Fruit fly (Drosophila melanogaster): ENCODE measurements around the gene CG6013.
A peak's percentile ranks its signal among the peaks of the same experiment; 100 is the strongest.

Gene CG6013

DNA sequence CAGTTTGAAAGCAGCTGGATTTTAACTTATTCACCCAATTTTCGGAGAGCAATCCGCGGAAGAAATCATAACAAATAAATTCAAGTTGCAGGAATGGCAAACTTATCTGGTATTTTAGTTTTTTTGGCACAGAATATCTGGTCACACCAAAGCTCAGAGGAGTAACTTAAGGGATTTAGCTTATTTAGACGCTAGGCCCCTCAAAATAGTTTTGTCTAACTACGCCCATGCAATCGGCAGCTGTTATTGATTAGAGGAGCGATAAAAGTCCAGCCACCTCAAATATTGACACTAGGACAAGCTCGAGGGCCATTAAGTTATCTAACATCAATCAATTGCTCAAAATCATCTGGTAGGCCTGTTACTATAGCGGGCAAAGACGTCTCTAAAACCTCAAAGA lies 2.5 kb upstream of the CG6013 start, which contains the start of the genes GatA and P5cr (continued):
- peak; percentile 82 for TF ChIP-seq CG34376 (GFP tag; optimal IDR thresholded peaks at IDR 0.05)
- no peak for TF ChIP-seq kni (GFP tag; optimal IDR thresholded peaks at IDR 0.05)
- no peak; the same call in 1 of the 2 replicates for TF ChIP-seq amos (GFP tag; IDR thresholded peaks at IDR 0.05; ENCODE audit: partially characterized antibody)
- TF ChIP-seq CG2202 (tag; optimal IDR thresholded peaks at IDR 0.05) = no peak
- no peak for TF ChIP-seq Lhr (GFP tag; optimal IDR thresholded peaks at IDR 0.05)
- TF ChIP-seq CG12769 (tag; optimal IDR thresholded peaks at IDR 0.05) = peak; percentile 96
- TF ChIP-seq CG10209 (GFP tag; optimal IDR thresholded peaks at IDR 0.05) = peak; percentile 75
- TF ChIP-seq Sin3A (optimal IDR thresholded peaks at IDR 0.05) = no peak
- TF ChIP-seq Six4 (GFP tag; optimal IDR thresholded peaks at IDR 0.05) = peak; percentile 72
- no peak for TF ChIP-seq lov (optimal IDR thresholded peaks at IDR 0.05)
- TF ChIP-seq lov (GFP tag; IDR thresholded peaks at IDR 0.05) = 0 out of 3 replicates have a peak, but pooled peaks have one; percentile 21
- TF ChIP-seq kay (GFP tag; optimal IDR thresholded peaks at IDR 0.05) = peak; percentile 62
- TF ChIP-seq pho (GFP tag; optimal IDR thresholded peaks at IDR 0.05) = peak; percentile 91
- TF ChIP-seq her (GFP tag; optimal IDR thresholded peaks at IDR 0.05) = peak; percentile 93
- TF ChIP-seq org-1 (GFP tag; optimal IDR thresholded peaks at IDR 0.05) = peak; percentile 34
- TF ChIP-seq pum (GFP tag; optimal IDR thresholded peaks at IDR 0.05) = peak; percentile 84
- peak; percentile 49; the same call in 1 of the 2 replicates for TF ChIP-seq CG4404 (GFP tag; IDR thresholded peaks at IDR 0.05)
- TF ChIP-seq CG17359 (tag; optimal IDR thresholded peaks at IDR 0.05) = peak; percentile 76
- TF ChIP-seq Oaz (GFP tag; IDR thresholded peaks at IDR 0.05) = peak; percentile 47; the same call in 1 of the 2 replicates
- peak; percentile 85 for TF ChIP-seq Fer3 (tag; optimal IDR thresholded peaks at IDR 0.05)
- TF ChIP-seq fru (optimal IDR thresholded peaks at IDR 0.05) = no peak
- peak; percentile 45; the same call in 1 of the 2 replicates for TF ChIP-seq Poxn (GFP tag; IDR thresholded peaks at IDR 0.05)
- TF ChIP-seq D19A (tag; optimal IDR thresholded peaks at IDR 0.05) = no peak
- no peak for TF ChIP-seq z (GFP tag; IDR thresholded peaks at IDR 0.05)
- TF ChIP-seq Nf-YB (GFP tag; optimal IDR thresholded peaks at IDR 0.05) = peak; percentile 15
- TF ChIP-seq Hmr (GFP tag; optimal IDR thresholded peaks at IDR 0.05) = peak; percentile 88
- peak; percentile 82 for TF ChIP-seq CG13424 (tag; optimal IDR thresholded peaks at IDR 0.05)
- TF ChIP-seq CG10267 (tag; optimal IDR thresholded peaks at IDR 0.05) = peak; percentile 39
- no peak for TF ChIP-seq pan (optimal IDR thresholded peaks at IDR 0.05)
- TF ChIP-seq pan (GFP tag; optimal IDR thresholded peaks at IDR 0.05 in 1 of 2, IDR thresholded peaks at IDR 0.05 in 1 of 2) = peak in 1 of 2 experiments; percentile 82
- no peak for TF ChIP-seq kah (GFP tag; optimal IDR thresholded peaks at IDR 0.05)
- peak; percentile 12 for TF ChIP-seq CG17802 (tag; optimal IDR thresholded peaks at IDR 0.05)
- TF ChIP-seq CG32767 (GFP tag; IDR thresholded peaks at IDR 0.05) = no peak
- no peak for TF ChIP-seq wor (GFP tag; IDR thresholded peaks at IDR 0.05)
- peak; percentile 63 for TF ChIP-seq Hand (GFP tag; optimal IDR thresholded peaks at IDR 0.05)
- TF ChIP-seq Sry-β (GFP tag; optimal IDR thresholded peaks at IDR 0.05) = no peak
- peak; percentile 87 for TF ChIP-seq CG13894 (tag; optimal IDR thresholded peaks at IDR 0.05)
- TF ChIP-seq Dip2 (GFP tag; IDR thresholded peaks at IDR 0.05) = no peak
- no peak for TF ChIP-seq mld (GFP tag; IDR thresholded peaks at IDR 0.05; ENCODE audit: partially characterized antibody)
- TF ChIP-seq CoRest (tag; optimal IDR thresholded peaks at IDR 0.05) = peak; percentile 65
- no peak for TF ChIP-seq dan (GFP tag; IDR thresholded peaks at IDR 0.05)
- TF ChIP-seq CG11456 (GFP tag; IDR thresholded peaks at IDR 0.05) = peak; percentile 96
- TF ChIP-seq pnt (GFP tag; optimal IDR thresholded peaks at IDR 0.05) = peak; percentile 78
- no peak; the same call in 2 of the 3 replicates for TF ChIP-seq CG34224 (GFP tag; IDR thresholded peaks at IDR 0.05; ENCODE audit: partially characterized antibody)
- TF ChIP-seq shn (GFP tag; optimal IDR thresholded peaks at IDR 0.05) = peak; percentile 85
- TF ChIP-seq CG6813 (GFP tag; optimal IDR thresholded peaks at IDR 0.05) = peak; percentile 76
- no peak; the same call in 1 of the 2 replicates for TF ChIP-seq CG43689 (GFP tag; IDR thresholded peaks at IDR 0.05)
- TF ChIP-seq nom (GFP tag; optimal IDR thresholded peaks at IDR 0.05) = peak; percentile 69
- peak; percentile 96 for TF ChIP-seq CG9932 (GFP tag; IDR thresholded peaks at IDR 0.05)
- peak; percentile 72 for TF ChIP-seq Hr3 (GFP tag; optimal IDR thresholded peaks at IDR 0.05)
- TF ChIP-seq CG7271 (tag; optimal IDR thresholded peaks at IDR 0.05) = no peak

All from whole organism, embryonic.